Fruit fly (Drosophila melanogaster): ENCODE results near the gene CG33080.

Gene CG33080

dm6 chrX:5665902-5666301 is 51.7 kb downstream of the CG33080 start, which contains the start of the genes Sirt4 and CG4119 (continued):
- TF ChIP-seq CG7357 (GFP tag; IDR thresholded peaks at IDR 0.05) (no peak), CG18262 (tag; optimal IDR thresholded peaks at IDR 0.05) (no peak), CG10565 (GFP tag; optimal IDR thresholded peaks at IDR 0.05) (no peak), CG2120 (GFP tag; optimal IDR thresholded peaks at IDR 0.05) (peak; percentile 57), az2 (GFP tag; optimal IDR thresholded peaks at IDR 0.05) (no peak), Jarid2 (GFP tag; optimal IDR thresholded peaks at IDR 0.05) (peak; percentile 18), CoRest (tag; optimal IDR thresholded peaks at IDR 0.05) (peak; percentile 14), CG9797 (GFP tag; optimal IDR thresholded peaks at IDR 0.05) (peak; percentile 32), CG16815 (GFP tag; optimal IDR thresholded peaks at IDR 0.05) (no peak), her (GFP tag; optimal IDR thresholded peaks at IDR 0.05) (peak; percentile 41), CG8290 (GFP tag; optimal IDR thresholded peaks at IDR 0.05) (peak; percentile 16), CG8290 (tag; optimal IDR thresholded peaks at IDR 0.05) (peak in 1 of 2 experiments; percentile 78), abd-A (tag; optimal IDR thresholded peaks at IDR 0.05) (no peak), CG34224 (GFP tag; IDR thresholded peaks at IDR 0.05; ENCODE audit: partially characterized antibody) (peak; percentile 94), Fer2 (tag; optimal IDR thresholded peaks at IDR 0.05) (no peak), Myb (GFP tag; optimal IDR thresholded peaks at IDR 0.05) (peak; percentile 88), CG18764 (GFP tag; optimal IDR thresholded peaks at IDR 0.05) (no peak), lov (optimal IDR thresholded peaks at IDR 0.05) (no peak), lov (GFP tag; IDR thresholded peaks at IDR 0.05) (no peak), tio (GFP tag; optimal IDR thresholded peaks at IDR 0.05) (no peak), CG1792 (GFP tag; optimal IDR thresholded peaks at IDR 0.05) (peak; percentile 12), CG8388 (GFP tag; optimal IDR thresholded peaks at IDR 0.05) (peak; percentile 3), Hr51 (GFP tag; optimal IDR thresholded peaks at IDR 0.05) (no peak), Sin3A (optimal IDR thresholded peaks at IDR 0.05) (peak; percentile 68), CG9437 (GFP tag; optimal IDR thresholded peaks at IDR 0.05) (peak; percentile 97), CG10366 (GFP tag; IDR thresholded peaks at IDR 0.05) (no peak), CG6272 (GFP tag; IDR thresholded peaks at IDR 0.05) (peak; percentile 59; the same call in 1 of the 2 replicates), shn (GFP tag; optimal IDR thresholded peaks at IDR 0.05) (peak; percentile 25), bowl (GFP tag; IDR thresholded peaks at IDR 0.05) (no peak), CG1603 (tag; optimal IDR thresholded peaks at IDR 0.05) (peak; percentile 69), HLH4C (GFP tag; IDR thresholded peaks at IDR 0.05; ENCODE audit: partially characterized antibody) (peak; percentile 97), CG4360 (GFP tag; IDR thresholded peaks at IDR 0.05) (no peak), Hr3 (GFP tag; optimal IDR thresholded peaks at IDR 0.05) (no peak), CG18011 (GFP tag; optimal IDR thresholded peaks at IDR 0.05) (peak; percentile 2), scrt (GFP tag; optimal IDR thresholded peaks at IDR 0.05) (no peak), Xbp1 (GFP tag; optimal IDR thresholded peaks at IDR 0.05) (peak; percentile 23), NK7.1 (GFP tag; optimal IDR thresholded peaks at IDR 0.05) (no peak), CG18599 (GFP tag; optimal IDR thresholded peaks at IDR 0.05) (no peak), CG9609 (GFP tag; optimal IDR thresholded peaks at IDR 0.05) (no peak), cg (GFP tag; optimal IDR thresholded peaks at IDR 0.05) (peak; percentile 92), CG14860 (GFP tag; IDR thresholded peaks at IDR 0.05; ENCODE audit: partially characterized antibody) (peak; percentile 94), CG1233 (GFP tag; optimal IDR thresholded peaks at IDR 0.05) (no peak), Hmx (GFP tag; optimal IDR thresholded peaks at IDR 0.05) (no peak), sc (optimal IDR thresholded peaks at IDR 0.05) (no peak), sc (GFP tag; optimal IDR thresholded peaks at IDR 0.05) (no peak), Nf-YC (tag; optimal IDR thresholded peaks at IDR 0.05) (peak; percentile 30), bsh (GFP tag; optimal IDR thresholded peaks at IDR 0.05) (no peak), exex (tag; optimal IDR thresholded peaks at IDR 0.05) (no peak), aop (GFP tag; IDR thresholded peaks at IDR 0.05) (no peak), zfh1 (GFP tag; IDR thresholded peaks at IDR 0.05) (0 out of 3 replicates have a peak, but pooled peaks have one; percentile 33), Camta (GFP tag; optimal IDR thresholded peaks at IDR 0.05) (no peak), CG9215 (GFP tag; IDR thresholded peaks at IDR 0.05) (no peak)

Measured in whole organism, embryonic.